Fruit fly (Drosophila melanogaster): ENCODE results near the gene ppk31.

Gene ppk31

DNA sequence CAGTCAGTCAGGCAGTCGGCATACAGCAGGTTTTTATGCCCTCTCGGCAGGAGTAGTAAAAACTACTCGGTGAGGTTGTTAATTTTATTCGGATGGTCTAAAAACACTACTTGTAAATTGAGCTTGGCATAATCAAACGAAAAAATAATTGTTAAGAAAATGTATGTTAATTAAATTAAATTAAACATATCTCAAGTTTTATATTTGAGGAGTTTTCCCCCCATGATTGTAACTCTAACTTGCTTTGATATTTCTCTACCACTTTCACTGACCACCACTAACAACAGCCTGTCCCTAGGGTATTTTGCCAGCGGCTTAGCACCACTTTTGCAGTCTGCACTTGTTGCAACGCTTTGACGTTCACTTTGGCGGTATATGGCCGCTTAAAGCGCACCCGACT lies 12.8 kb downstream of the ppk31 start:
- TF ChIP-seq CG17801 (GFP tag; optimal IDR thresholded peaks at IDR 0.05; ENCODE audit: partially characterized antibody): no peak

DNA sequence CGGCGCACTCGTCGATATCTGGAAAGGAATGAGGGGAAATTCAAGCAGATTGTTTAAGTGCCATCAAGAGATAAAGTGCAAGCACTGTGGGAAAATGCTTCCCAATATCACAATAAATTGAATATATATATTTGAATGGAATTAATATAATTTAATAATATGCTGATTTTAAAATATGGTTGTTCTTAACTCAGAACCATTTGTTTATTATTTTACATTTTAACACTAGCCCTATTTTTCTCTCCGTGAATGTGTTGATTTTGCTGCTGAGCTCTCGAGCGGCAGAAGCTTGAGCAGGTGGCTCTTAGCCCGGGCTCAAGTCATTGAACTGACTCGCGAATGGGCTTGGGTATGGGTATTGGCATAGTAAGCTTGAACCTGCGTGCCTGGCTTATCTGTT lies 14.6 kb downstream of the ppk31 start:
- no peak for TF ChIP-seq CG17801 (GFP tag; optimal IDR thresholded peaks at IDR 0.05; ENCODE audit: partially characterized antibody)

DNA sequence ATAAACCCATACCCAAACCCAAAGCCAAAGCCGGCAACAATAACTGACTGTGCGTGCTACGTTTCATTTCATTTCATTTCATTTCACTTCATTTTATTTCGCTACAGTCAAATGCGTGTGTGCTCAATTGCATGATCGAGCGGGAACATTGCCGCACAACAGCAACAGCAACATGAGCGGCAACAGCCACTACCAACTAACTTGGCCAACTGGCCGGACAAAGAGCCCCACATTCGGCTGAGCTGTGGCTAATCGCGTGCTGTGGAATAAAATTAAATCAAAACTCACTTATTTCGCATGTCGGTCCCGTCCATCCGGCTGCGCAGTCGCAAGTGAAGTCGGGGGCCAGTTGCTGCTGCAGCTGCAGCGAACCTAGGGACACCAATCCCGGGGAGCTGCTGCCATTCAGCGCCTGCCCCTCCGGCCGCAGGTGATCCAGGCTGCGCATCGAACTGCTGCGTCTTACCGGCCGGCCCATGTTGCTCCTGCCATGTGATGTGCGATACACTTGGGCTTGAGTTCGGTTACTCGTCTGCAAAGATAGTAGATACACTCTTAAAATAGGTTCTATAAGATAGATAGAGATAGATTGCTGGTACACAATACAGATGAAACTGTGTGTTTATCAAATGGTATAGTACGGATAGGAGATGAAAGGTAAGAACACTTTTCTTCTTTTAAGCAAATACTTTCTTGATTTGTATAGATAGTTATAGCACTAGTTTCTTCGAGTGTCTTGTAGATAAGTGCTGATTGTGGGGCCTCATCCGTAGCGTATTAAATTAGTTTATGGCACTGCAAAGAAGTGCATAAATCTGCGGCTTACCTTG lies 15.8 kb downstream of the ppk31 start:
- TF ChIP-seq CG17801 (GFP tag; optimal IDR thresholded peaks at IDR 0.05; ENCODE audit: partially characterized antibody): no peak

DNA sequence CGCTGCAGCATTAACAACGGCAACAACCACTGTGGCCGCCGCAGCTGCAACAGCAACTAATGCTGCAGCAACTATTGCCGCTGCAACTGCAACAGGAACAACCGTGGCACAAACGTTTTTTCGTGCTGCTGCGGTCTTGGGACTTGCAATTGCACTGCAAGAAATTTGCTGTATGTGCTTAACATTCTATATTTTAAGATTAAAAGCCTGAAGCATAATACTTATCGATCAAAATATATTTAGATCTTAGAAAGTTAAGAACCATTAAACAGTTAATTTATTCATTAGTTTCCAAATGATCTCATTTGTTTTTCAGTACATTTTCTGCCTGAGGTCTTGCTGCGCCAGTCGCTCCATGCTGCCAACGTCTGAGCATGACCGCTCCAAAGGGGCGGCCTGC lies 18.1 kb downstream of the ppk31 start:
- no peak for TF ChIP-seq CG17801 (GFP tag; optimal IDR thresholded peaks at IDR 0.05; ENCODE audit: partially characterized antibody)

DNA sequence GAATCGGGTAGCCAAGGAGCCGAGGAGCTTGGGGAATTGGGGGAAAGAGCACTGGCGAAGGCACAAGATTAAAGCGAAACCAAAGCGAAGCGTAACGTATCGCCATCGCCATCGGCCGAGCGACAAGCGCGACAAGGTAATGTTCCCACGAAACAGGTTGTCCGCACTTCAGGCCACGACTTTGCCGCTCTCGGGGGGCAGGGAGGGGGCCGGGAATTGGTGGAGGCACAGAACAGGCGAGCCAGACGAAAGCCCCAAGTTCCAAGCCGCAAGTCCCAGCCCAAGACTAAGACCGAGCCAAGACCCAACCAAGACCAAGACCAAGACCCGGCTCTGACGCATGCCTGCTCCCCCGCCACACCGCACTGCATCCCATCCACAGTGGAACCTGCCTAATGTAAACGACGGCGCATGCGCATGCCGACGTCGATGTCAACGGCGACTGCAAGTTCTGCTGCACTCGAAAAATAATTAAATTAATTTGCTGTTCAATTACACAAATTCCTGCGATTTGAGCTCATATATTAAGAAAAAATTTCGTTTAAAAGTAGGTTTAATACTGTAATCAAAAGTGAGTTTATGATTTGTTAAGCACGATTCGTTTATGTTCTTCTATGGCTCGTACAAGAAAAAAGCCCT lies 23.1 kb downstream of the ppk31 start:
- TF ChIP-seq CG17801 (GFP tag; optimal IDR thresholded peaks at IDR 0.05; ENCODE audit: partially characterized antibody): no peak

DNA sequence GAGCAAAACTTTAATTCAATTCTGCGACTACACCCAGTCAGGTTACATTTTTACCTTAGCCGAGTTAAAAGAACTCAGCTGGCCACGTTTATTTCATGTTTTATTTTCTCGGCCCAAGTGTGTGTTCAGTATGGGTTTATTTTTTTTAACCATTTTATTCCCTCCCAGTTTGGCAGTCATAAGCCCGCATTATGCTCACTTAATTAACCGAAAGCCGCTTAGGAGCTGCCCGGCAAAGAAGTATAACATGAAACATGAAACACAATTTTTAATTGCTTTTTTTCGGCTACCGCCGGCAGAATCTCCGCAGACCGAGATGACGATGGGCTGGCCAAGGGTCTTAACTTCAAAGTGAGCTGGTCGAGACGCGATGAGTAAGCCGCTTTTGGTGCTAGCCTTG lies 23.9 kb downstream of the ppk31 start:
- no peak for TF ChIP-seq CG17801 (GFP tag; optimal IDR thresholded peaks at IDR 0.05; ENCODE audit: partially characterized antibody)

DNA sequence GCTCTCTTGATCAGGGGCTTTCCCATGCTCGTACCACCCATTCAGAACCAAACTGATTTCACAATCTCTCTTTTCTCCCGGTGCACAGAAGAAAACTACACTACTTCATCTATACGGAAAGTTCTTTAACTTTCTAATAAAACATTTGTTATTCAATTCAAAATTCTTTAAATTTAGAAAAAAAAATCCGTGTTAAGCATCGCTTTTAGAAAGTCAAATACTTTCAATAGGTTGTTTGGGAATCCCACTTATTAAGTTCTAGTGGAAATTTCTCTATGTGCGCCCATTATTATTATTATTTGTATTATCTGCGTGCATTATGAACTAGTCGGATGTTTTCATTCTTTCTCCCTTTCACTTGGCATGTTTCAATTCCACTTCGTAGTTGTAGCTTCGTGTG lies 30.2 kb downstream of the ppk31 start:
- no peak for TF ChIP-seq CG17801 (GFP tag; optimal IDR thresholded peaks at IDR 0.05; ENCODE audit: partially characterized antibody)

DNA sequence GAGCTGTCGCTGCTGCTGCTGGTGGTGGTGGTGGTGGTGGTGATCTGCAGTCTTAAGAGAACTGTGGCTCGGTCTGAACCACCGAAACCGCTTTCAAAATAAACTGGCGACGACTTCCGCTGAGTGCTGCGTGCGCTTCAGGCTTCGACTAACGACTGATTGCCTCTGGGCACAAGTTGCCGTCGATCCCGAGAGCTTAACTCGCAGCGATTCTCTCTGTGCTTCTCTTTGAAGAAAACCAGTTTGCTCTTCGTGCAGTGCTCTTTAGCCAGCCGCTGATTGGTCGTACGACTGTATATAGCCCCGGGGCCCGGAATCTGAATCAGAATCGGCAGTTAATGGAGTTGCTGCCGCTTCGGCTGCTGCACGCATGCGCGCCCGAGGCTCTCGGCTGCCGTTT lies 31.2 kb downstream of the ppk31 start, which contains the start of gene Ser:
TSS of gene Ser (minus strand) at position 162 of the 400 bp plus-strand sequence.
- TF ChIP-seq CG17801 (GFP tag; optimal IDR thresholded peaks at IDR 0.05; ENCODE audit: partially characterized antibody): no peak

DNA sequence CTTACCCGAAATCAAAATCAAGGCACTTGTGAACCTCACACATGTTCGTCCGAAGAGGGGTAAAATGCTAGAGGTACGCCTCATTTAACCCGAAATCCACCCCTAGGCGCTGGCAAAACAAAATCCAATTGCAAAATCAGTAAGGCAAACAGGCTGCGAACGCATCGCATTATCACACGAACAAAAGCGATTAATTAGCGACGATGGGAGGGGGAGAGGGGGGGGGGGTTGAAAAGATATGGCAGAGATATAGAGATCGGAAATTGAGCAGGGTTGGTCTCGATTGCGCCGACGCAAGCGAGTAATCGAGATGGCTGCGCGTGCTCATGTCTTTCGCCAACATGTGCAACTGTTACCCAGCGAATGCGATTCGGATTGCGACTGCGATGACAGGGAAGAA lies 33.9 kb downstream of the ppk31 start:
- TF ChIP-seq CG17801 (GFP tag; optimal IDR thresholded peaks at IDR 0.05; ENCODE audit: partially characterized antibody): no peak

DNA sequence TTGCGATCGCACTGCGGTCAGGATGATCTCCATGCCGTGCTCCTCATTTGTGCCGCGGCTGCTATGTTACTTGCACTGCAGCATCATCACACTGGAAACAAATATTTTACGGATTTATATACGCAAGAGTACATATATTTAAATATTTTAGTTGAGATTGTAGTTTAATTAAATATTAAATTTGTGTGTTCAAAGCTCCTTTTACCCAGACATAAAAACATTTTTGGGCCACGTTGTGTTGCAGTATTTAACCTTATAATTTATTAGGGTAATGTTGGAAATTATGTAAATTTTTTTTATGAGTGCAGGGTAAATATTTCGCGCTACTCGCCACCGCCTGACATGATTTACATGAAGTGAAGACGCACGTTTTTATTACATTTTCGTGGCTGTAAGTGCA lies 34.7 kb downstream of the ppk31 start:
- TF ChIP-seq CG17801 (GFP tag; optimal IDR thresholded peaks at IDR 0.05; ENCODE audit: partially characterized antibody): no peak

DNA sequence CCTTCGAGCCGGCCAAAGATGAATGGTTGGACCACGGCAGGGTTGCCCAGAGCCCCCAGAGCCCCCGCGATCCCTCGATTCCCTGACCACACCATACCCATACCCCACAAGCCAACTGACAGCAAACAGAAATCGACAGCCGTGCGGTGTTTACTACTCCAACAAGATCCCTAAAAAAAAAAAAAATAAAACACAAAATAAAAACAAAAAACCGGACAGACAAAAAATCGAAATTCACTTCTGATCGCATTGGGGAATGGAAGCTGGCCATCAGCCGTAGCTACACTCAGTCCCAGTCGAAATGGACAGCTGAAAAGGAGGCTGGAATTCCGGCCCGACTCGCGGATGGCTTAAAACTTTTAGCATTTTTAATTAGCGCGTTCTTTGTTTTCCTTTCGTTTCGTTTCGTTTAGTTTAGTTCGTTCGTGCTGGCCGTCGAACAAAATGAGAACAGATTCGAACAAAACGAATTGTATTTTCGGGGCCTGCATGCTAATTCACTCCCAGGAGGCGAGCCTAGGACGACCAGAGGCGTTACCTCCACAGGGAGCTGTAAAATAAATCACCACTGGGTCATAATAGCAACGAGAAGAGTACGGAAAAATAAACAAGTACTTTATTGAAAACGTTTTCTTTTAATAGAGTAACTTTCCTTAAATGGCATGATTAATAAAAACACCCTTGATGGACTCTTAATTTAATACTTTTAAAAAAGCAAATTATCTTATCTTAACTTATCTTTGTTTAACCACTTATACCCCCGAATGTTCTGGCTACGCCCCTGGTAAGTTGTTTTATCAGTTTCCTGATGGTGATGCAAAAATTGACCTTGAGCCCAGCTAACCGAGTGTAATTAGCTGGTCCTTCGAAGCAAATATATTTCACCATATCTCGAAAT lies 36.2 kb downstream of the ppk31 start:
- no peak for TF ChIP-seq CG17801 (GFP tag; optimal IDR thresholded peaks at IDR 0.05; ENCODE audit: partially characterized antibody)

DNA sequence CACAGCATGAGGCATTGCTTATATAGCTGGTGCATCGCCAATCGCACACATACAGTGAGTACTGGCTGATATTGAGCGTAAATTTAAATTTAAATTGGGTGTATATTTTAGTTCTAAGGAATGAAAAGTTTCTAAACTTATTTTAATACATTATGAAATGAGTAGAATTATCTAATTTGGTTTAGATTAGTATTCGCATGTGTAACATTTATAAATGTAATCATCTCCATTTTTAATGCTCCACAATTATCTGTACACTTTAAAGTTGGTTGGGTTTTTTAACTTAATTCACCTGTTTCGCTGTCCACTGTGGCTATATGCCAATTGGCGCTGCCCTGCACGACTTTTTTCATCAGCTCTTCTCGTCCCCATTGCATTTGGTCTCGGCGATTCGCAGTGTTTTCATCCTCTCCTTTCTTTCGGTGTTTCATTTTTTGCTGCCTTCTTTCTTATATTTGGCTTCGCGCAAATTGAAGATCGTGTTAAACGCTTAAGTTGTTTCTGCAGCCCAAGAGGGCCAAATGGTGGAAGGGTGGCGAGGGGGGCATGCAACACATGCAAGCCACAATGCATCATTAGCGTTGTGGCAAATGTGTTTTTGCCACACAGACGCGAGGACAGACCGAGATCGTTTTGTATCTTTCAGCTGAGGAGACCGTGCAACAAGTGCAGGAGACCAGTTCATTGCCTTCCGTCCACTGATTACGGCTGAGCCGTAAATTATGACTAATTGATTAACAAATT lies 38.8 kb downstream of the ppk31 start:
- TF ChIP-seq CG17801 (GFP tag; optimal IDR thresholded peaks at IDR 0.05; ENCODE audit: partially characterized antibody): no peak

DNA sequence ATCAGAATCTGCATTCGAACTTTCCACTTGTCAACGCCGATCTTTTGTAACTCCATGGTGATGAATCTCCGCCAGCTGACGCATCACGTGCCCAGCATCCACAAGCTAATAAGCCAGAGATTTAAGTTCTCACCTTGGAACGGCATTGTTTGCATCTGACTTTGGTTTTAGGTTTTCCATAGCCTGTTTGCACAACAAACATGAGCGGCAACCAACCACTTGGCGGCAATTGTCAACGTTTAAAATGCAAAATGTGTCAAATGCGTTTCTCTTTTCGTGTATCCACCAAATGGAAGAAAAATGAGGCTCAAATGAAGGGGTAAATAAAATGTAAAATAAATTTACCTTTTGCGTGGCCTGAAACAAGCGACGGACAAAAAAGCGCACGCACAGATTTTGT lies 39.4 kb downstream of the ppk31 start:
- no peak for TF ChIP-seq CG17801 (GFP tag; optimal IDR thresholded peaks at IDR 0.05; ENCODE audit: partially characterized antibody)

DNA sequence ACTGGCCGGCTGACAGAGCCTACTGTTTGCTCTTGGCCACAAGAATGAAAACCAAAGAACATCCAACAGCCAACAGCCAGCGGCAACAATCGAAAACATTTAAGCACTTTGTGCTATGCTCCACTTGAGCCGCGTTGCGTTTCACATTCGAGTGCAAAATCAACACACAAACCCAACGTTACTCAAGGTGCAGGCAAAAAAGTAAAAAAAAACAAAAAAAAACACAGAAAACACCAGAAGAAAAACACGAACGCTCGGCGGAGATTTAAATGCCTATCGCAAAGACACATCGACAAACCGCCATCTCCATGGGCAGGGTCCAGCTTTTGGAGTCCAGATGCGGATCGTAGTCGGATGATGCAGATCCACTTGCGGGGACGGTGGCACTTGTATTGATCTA lies 40.9 kb downstream of the ppk31 start:
- TF ChIP-seq CG17801 (GFP tag; optimal IDR thresholded peaks at IDR 0.05; ENCODE audit: partially characterized antibody): no peak
